Fruit fly (Drosophila melanogaster): ENCODE data around the gene CG9525.

CG9525 gene

DNA sequence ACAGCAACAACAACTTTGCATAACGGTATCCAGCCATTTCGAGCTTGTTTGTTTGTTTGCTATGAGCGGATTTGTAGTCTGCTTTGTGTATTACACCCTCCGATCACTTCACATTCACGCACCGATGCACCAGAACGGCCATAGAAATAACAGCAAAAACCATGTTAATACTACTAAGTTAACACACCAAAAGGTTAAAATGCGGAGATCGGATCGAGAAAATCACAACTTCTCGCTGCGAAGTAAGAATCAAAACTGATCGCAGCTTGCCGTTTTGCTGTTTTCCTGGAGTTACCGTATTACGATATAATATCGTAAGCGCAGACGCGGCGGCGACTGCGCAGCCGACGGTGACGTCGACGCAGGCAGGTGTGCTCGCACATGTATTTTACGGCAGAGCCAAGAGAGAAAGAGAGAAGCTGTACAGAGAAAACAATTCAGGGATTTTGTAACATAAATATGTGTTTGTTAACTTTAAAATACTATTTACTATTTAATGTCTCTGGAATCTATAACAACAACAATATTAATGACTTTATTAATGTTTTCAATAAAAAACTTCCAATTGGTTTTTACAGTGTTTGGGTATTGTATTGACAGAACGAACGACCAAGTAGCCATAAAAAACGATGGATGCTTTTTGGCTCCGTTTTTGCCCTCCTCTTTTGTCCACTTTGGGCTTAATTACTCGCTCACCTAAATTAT, 22.6 kb upstream of the CG9525 start, which contains the start of gene CG13101 (continued):
- TF ChIP-seq CG7357 (GFP tag; IDR thresholded peaks at IDR 0.05) = peak; percentile 83; the same call in 2 of the 3 replicates
- no peak for TF ChIP-seq CG9797 (GFP tag; optimal IDR thresholded peaks at IDR 0.05)
- peak; percentile 88 for TF ChIP-seq CG12219 (GFP tag; optimal IDR thresholded peaks at IDR 0.05)
- peak; percentile 84 for TF ChIP-seq CG10654 (GFP tag; optimal IDR thresholded peaks at IDR 0.05)
- peak; percentile 57 for TF ChIP-seq jing (GFP tag; optimal IDR thresholded peaks at IDR 0.05)
- TF ChIP-seq ato (GFP tag; IDR thresholded peaks at IDR 0.05; ENCODE audit: partially characterized antibody) = no peak
- peak; percentile 88 for TF ChIP-seq CG12299 (tag; optimal IDR thresholded peaks at IDR 0.05)
- peak; percentile 87 for TF ChIP-seq CG18619 (GFP tag; optimal IDR thresholded peaks at IDR 0.05)
- TF ChIP-seq CG4617 (GFP tag; optimal IDR thresholded peaks at IDR 0.05; ENCODE audit: borderline replicate concordance) = peak; percentile 61
- peak; percentile 76 for TF ChIP-seq slou (GFP tag; optimal IDR thresholded peaks at IDR 0.05)
- TF ChIP-seq seq (GFP tag; IDR thresholded peaks at IDR 0.05) = peak; percentile 94
- TF ChIP-seq MESR4 (GFP tag; optimal IDR thresholded peaks at IDR 0.05) = peak; percentile 42
- peak; percentile 94 for TF ChIP-seq CG3847 (GFP tag; IDR thresholded peaks at IDR 0.05)
- peak; percentile 4 for TF ChIP-seq luna (GFP tag; optimal IDR thresholded peaks at IDR 0.05)
- TF ChIP-seq CG14014 (GFP tag; IDR thresholded peaks at IDR 0.05) = peak; percentile 94
- peak; percentile 94 for TF ChIP-seq CG13424 (tag; optimal IDR thresholded peaks at IDR 0.05)
- TF ChIP-seq CG9817 (tag; optimal IDR thresholded peaks at IDR 0.05) = peak; percentile 82
- TF ChIP-seq Fer2 (tag; optimal IDR thresholded peaks at IDR 0.05) = peak; percentile 69
- peak; percentile 22; the same call in 1 of the 2 replicates for TF ChIP-seq CG13287 (GFP tag; IDR thresholded peaks at IDR 0.05; ENCODE audit: partially characterized antibody)
- peak; percentile 83 for TF ChIP-seq Nf-YA (GFP tag; IDR thresholded peaks at IDR 0.05)
- TF ChIP-seq CG15696 (tag; optimal IDR thresholded peaks at IDR 0.05) = peak; percentile 73
- peak; percentile 88 for TF ChIP-seq salm (tag; optimal IDR thresholded peaks at IDR 0.05)
- TF ChIP-seq eve (GFP tag; optimal IDR thresholded peaks at IDR 0.05) = peak in 1 of 2 experiments; percentile 86
- TF ChIP-seq Vsx1 (GFP tag; optimal IDR thresholded peaks at IDR 0.05) = peak; percentile 85
- TF ChIP-seq CG1832 (GFP tag; optimal IDR thresholded peaks at IDR 0.05) = no peak
- peak; percentile 91 for TF ChIP-seq Xbp1 (GFP tag; optimal IDR thresholded peaks at IDR 0.05)
- TF ChIP-seq CG11560 (tag; IDR thresholded peaks at IDR 0.05) = peak; percentile 80
- peak in 1 of 2 experiments; percentile 38 for TF ChIP-seq crp (GFP tag; optimal IDR thresholded peaks at IDR 0.05)
- TF ChIP-seq CG1529 (GFP tag; optimal IDR thresholded peaks at IDR 0.05) = peak; percentile 81
- peak; percentile 27 for TF ChIP-seq CG9876 (GFP tag; optimal IDR thresholded peaks at IDR 0.05)
- TF ChIP-seq CG6791 (GFP tag; IDR thresholded peaks at IDR 0.05; ENCODE audit: partially characterized antibody) = no peak
- peak; percentile 95 for TF ChIP-seq Awh (GFP tag; IDR thresholded peaks at IDR 0.05)
- no peak for TF ChIP-seq pita (GFP tag; optimal IDR thresholded peaks at IDR 0.05)
- TF ChIP-seq maf-S (GFP tag; optimal IDR thresholded peaks at IDR 0.05) = peak; percentile 80
- peak; percentile 76 for TF ChIP-seq cato (GFP tag; optimal IDR thresholded peaks at IDR 0.05; ENCODE audit: borderline replicate concordance)
- TF ChIP-seq tgo (GFP tag; IDR thresholded peaks at IDR 0.05) = peak; percentile 96
- TF ChIP-seq PHDP (tag; optimal IDR thresholded peaks at IDR 0.05) = peak; percentile 96
- TF ChIP-seq CG4328 (GFP tag; optimal IDR thresholded peaks at IDR 0.05) = peak; percentile 24
- peak; percentile 79 for TF ChIP-seq CG13123 (GFP tag; optimal IDR thresholded peaks at IDR 0.05)
- peak; percentile 74; the same call in 1 of the 2 replicates for TF ChIP-seq CG5953 (GFP tag; IDR thresholded peaks at IDR 0.05)
- TF ChIP-seq Dek (tag; optimal IDR thresholded peaks at IDR 0.05) = peak; percentile 91
- TF ChIP-seq Kr (GFP tag; optimal IDR thresholded peaks at IDR 0.05) = no peak
- TF ChIP-seq CG3281 (GFP tag; optimal IDR thresholded peaks at IDR 0.05) = peak; percentile 90
- TF ChIP-seq Hr78 (GFP tag; optimal IDR thresholded peaks at IDR 0.05) = peak in 1 of 2 experiments; percentile 72
- TF ChIP-seq Dref (GFP tag; IDR thresholded peaks at IDR 0.05) = no peak
- TF ChIP-seq CG6813 (GFP tag; optimal IDR thresholded peaks at IDR 0.05) = peak; percentile 91
- peak; percentile 90 for TF ChIP-seq Asciz (GFP tag; optimal IDR thresholded peaks at IDR 0.05)
- peak; percentile 80 for TF ChIP-seq CG33557 (GFP tag; optimal IDR thresholded peaks at IDR 0.05)

All from whole organism, embryonic.